Fruit fly (Drosophila melanogaster) whole organism, prepupa: ENCODE results near the gene CG17242.

ENCODE experiments used
- CG10669 ChIP-seq: fragments of 200-800 bp; sonication (Bioruptor generic); optimal IDR thresholded peaks from 3 replicates; lab custom pipeline; 2018; ENCODE audit warnings: missing biosample characterization, mild to moderate bottlenecking, missing genetic modification characterization, moderate library complexity
- CG11294 ChIP-seq: fragments of 200-800 bp; sonication (Bioruptor generic); IDR thresholded peaks from 2 replicates; pipeline ENCODE4 v1.3.6; 2022; ENCODE audit warnings: missing biosample characterization, missing genetic modification characterization
- CG11902 ChIP-seq: fragments of 200-800 bp; sonication (Bioruptor generic); optimal IDR thresholded peaks from 3 replicates; lab custom pipeline; 2016; ENCODE audit warnings: missing biosample characterization, missing genetic modification characterization
- CG1621 ChIP-seq: fragments of 200-800 bp; sonication (Bioruptor generic); optimal IDR thresholded peaks from 3 replicates; lab custom pipeline; 2018; ENCODE audit warnings: missing biosample characterization, mild to moderate bottlenecking, missing genetic modification characterization
- CG16779 ChIP-seq: fragments of 200-800 bp; sonication (Bioruptor generic); optimal IDR thresholded peaks from 3 replicates; lab custom pipeline; 2017; ENCODE audit warnings: missing biosample characterization, mild to moderate bottlenecking, missing genetic modification characterization
- CG3032 ChIP-seq: fragments of 200-800 bp; optimal IDR thresholded peaks from 2 replicates; lab custom pipeline; 2019; ENCODE audit warnings: missing biosample characterization, mild to moderate bottlenecking, missing genetic modification characterization, moderate library complexity
- CG32006 ChIP-seq: fragments of 200-800 bp; sonication (Bioruptor generic); optimal IDR thresholded peaks from 3 replicates; lab custom pipeline; 2017; ENCODE audit warnings: missing biosample characterization, mild to moderate bottlenecking, missing genetic modification characterization
- CG34406 ChIP-seq: fragments of 200-800 bp; sonication (Bioruptor generic); optimal IDR thresholded peaks from 3 replicates; lab custom pipeline; 2016; ENCODE audit warnings: missing biosample characterization, missing genetic modification characterization
- CG3919 ChIP-seq: fragments of 200-800 bp; sonication (Bioruptor generic); optimal IDR thresholded peaks from 3 replicates; lab custom pipeline; 2016; ENCODE audit warnings: missing biosample characterization, missing genetic modification characterization
- CG6276 ChIP-seq: fragments of 200-800 bp; sonication (Bioruptor generic); optimal IDR thresholded peaks from 2 replicates; lab custom pipeline; 2017; ENCODE audit warnings: missing biosample characterization, mild to moderate bottlenecking, missing genetic modification characterization
- CG7368 ChIP-seq: fragments of 200-800 bp; sonication (Bioruptor generic); optimal IDR thresholded peaks from 3 replicates; lab custom pipeline; 2016; ENCODE audit warnings: missing biosample characterization, missing genetic modification characterization
- CG8319 ChIP-seq: fragments of 200-800 bp; sonication (Bioruptor generic); optimal IDR thresholded peaks from 3 replicates; lab custom pipeline; 2016; ENCODE audit warnings: missing biosample characterization, missing genetic modification characterization
- Eip75B ChIP-seq: fragments of 200-800 bp; sonication (Bioruptor generic); optimal IDR thresholded peaks from 3 replicates; lab custom pipeline; 2016; ENCODE audit warnings: missing biosample characterization, missing genetic modification characterization
- Eip78C ChIP-seq: fragments of 200-800 bp; sonication (Bioruptor generic); peaks from one replicate; lab custom pipeline; 2016; ENCODE audit warnings: missing biosample characterization, missing genetic modification characterization
- Ets21C ChIP-seq: fragments of 200-800 bp; sonication (Bioruptor generic); optimal IDR thresholded peaks from 3 replicates; lab custom pipeline; 2016; ENCODE audit warnings: missing biosample characterization, missing genetic modification characterization
- Ets96B ChIP-seq: fragments of 200-800 bp; optimal IDR thresholded peaks from 2 replicates; lab custom pipeline; 2019; ENCODE audit warnings: missing biosample characterization, mild to moderate bottlenecking, missing genetic modification characterization, moderate library complexity
- Hr38 ChIP-seq: sonication (Bioruptor generic); optimal IDR thresholded peaks from 2 replicates; lab custom pipeline; 2016; ENCODE audit warnings: missing biosample characterization, missing genetic modification characterization
- Hr4 ChIP-seq: fragments of 200-800 bp; sonication (Bioruptor generic); optimal IDR thresholded peaks from 3 replicates; lab custom pipeline; 2016; ENCODE audit warnings: missing biosample characterization, missing genetic modification characterization
- Smox ChIP-seq: fragments of 200-800 bp; sonication (Bioruptor generic); optimal IDR thresholded peaks from 3 replicates; lab custom pipeline; 2016; ENCODE audit warnings: missing biosample characterization, missing genetic modification characterization
- Sox14 ChIP-seq: fragments of 200-800 bp; sonication (Bioruptor generic); optimal IDR thresholded peaks from 3 replicates; lab custom pipeline; 2016; ENCODE audit warnings: missing biosample characterization, missing genetic modification characterization
- Sox15 ChIP-seq: fragments of 200-800 bp; sonication (Bioruptor generic); optimal IDR thresholded peaks from 3 replicates; lab custom pipeline; 2016; ENCODE audit warnings: missing biosample characterization, missing genetic modification characterization
- achi ChIP-seq: fragments of 200-800 bp; sonication (Bioruptor generic); optimal IDR thresholded peaks from 3 replicates; lab custom pipeline; 2016; ENCODE audit warnings: missing biosample characterization, missing genetic modification characterization
- dac ChIP-seq: fragments of 200-800 bp; sonication (Bioruptor generic); optimal IDR thresholded peaks from 2 replicates; lab custom pipeline; 2017; ENCODE audit warnings: missing biosample characterization, mild to moderate bottlenecking, missing genetic modification characterization
- fd85E ChIP-seq: fragments of 200-800 bp; sonication (Bioruptor generic); optimal IDR thresholded peaks from 3 replicates; lab custom pipeline; 2016; ENCODE audit warnings: missing biosample characterization, missing genetic modification characterization
- lz ChIP-seq: fragments of 200-800 bp; sonication (Bioruptor generic); optimal IDR thresholded peaks from 3 replicates; lab custom pipeline; 2016; ENCODE audit warnings: missing biosample characterization, missing genetic modification characterization
- pdm3 ChIP-seq: fragments of 200-800 bp; sonication (Bioruptor generic); optimal IDR thresholded peaks from 3 replicates; lab custom pipeline; 2016; ENCODE audit warnings: missing biosample characterization, missing genetic modification characterization
- spab ChIP-seq: fragments of 200-800 bp; sonication (Bioruptor generic); optimal IDR thresholded peaks from 2 replicates; lab custom pipeline; 2017; ENCODE audit warnings: missing biosample characterization, mild to moderate bottlenecking, missing genetic modification characterization, missing genetic modification reagents
- ss ChIP-seq, 2 experiments: fragments of 200-800 bp; sonication (Bioruptor generic); optimal IDR thresholded peaks; 2 replicates in 1 of 2; 3 replicates in 1 of 2; lab custom pipeline; 2017 to 2018; ENCODE audit warnings: mild to moderate bottlenecking in 2 of 2, missing biosample characterization in 2 of 2, missing genetic modification characterization in 2 of 2, moderate library complexity in 1 of 2
- svp ChIP-seq: fragments of 200-800 bp; sonication (Bioruptor generic); peaks from one replicate; lab custom pipeline; 2016; ENCODE audit warnings: missing biosample characterization, missing genetic modification characterization

Gene CG17242

dm6 chr2L:2299803-2300202 lies 30.9 kb upstream of the CG17242 start, which contains the start of gene CG31949:
Gene CG31949, plus strand, starts transcription at chr2L:2300103.
- TF ChIP-seq CG11294 (GFP tag; lab: Robert Waterston, UW), result no peak
- TF ChIP-seq CG16779 (tag; lab: Kevin White, UChicago), result no peak
- no peak for TF ChIP-seq dac (GFP tag; lab: Kevin White, UChicago)
- TF ChIP-seq, all 60 proteins: peak for 0

- no peak for TF ChIP-seq CG8319 (GFP tag; lab: Kevin White, UChicago)
- TF ChIP-seq CG34406 (GFP tag; lab: Kevin White, UChicago), result no peak
- TF ChIP-seq Hr38 (GFP tag; lab: Kevin White, UChicago), result no peak
- TF ChIP-seq Eip78C, result no peak
- TF ChIP-seq CG10669 (GFP tag; lab: Kevin White, UChicago), result no peak
- no peak for TF ChIP-seq Hr4
- TF ChIP-seq CG3919, result no peak
- no peak for TF ChIP-seq Sox15 (GFP tag; lab: Kevin White, UChicago)
- TF ChIP-seq CG11902, result no peak
- no peak for TF ChIP-seq CG16779 (tag; lab: Kevin White, UChicago)
- TF ChIP-seq, all 60 proteins: peak for 0
Observed at dm6 chr2L:2290638-2291037, 21.7 kb upstream of the CG17242 start, which contains the start of gene robl22E. Gene robl22E, minus strand, starts transcription at chr2L:2290738.

- no peak for TF ChIP-seq Eip75B (GFP tag; lab: Kevin White, UChicago)
Observed at dm6 chr2L:2289316-2289715, 20.4 kb upstream of the CG17242 start, which contains the start of gene CG17237. Gene CG17237, minus strand, starts transcription at chr2L:2289416.

- TF ChIP-seq Ets96B (tag; lab: Kevin White, UChicago) (no peak), pdm3 (GFP tag; lab: Kevin White, UChicago) (no peak), CG7368 (GFP tag; lab: Kevin White, UChicago) (no peak)
Observed at dm6 chr2L:2287807-2288206, 18.9 kb upstream of the CG17242 start, which contains the start of gene CG42658. Gene CG42658, minus strand, starts transcription at chr2L:2287907.

dm6 chr2L:2286773-2287172 lies 17.8 kb upstream of the CG17242 start, which contains the start of gene CG31681:
Gene CG31681, minus strand, starts transcription at chr2L:2286873.
- no peak for TF ChIP-seq Smox
- TF ChIP-seq, all 60 proteins: peak for 0

- no peak for TF ChIP-seq svp (GFP tag; lab: Kevin White, UChicago)
- no peak for TF ChIP-seq Ets96B (tag; lab: Kevin White, UChicago)
- no peak for TF ChIP-seq Ets21C (GFP tag; lab: Kevin White, UChicago)
- no peak for TF ChIP-seq dac (GFP tag; lab: Kevin White, UChicago)
- no peak for TF ChIP-seq CG34406 (GFP tag; lab: Kevin White, UChicago)
- no peak for TF ChIP-seq fd85E (GFP tag; lab: Kevin White, UChicago)
- TF ChIP-seq achi, result no peak
- TF ChIP-seq CG32006, result no peak
- no peak for TF ChIP-seq CG1621
- TF ChIP-seq pdm3 (GFP tag; lab: Kevin White, UChicago), result no peak
Observed at dm6 chr2L:2284863-2285262, 15.9 kb upstream of the CG17242 start, which contains the start of gene CG4271. Gene CG4271, plus strand, starts transcription at chr2L:2285163.

dm6 chr2L:2265221-2265620 lies 3.7 kb downstream of the CG17242 start, which contains the start of gene CG34049:
Gene CG34049, minus strand, starts transcription at chr2L:2265321.
- TF ChIP-seq CG6276 (GFP tag; lab: Kevin White, UChicago) (no peak), CG11294 (GFP tag; lab: Robert Waterston, UW) (no peak), CG3032 (tag; lab: Kevin White, UChicago) (no peak), spab (no peak)

- TF ChIP-seq Ets21C (GFP tag; lab: Kevin White, UChicago) (no peak), ss (GFP tag; optimal IDR thresholded peaks at IDR 0.05; lab: Kevin White, UChicago) (no peak), lz (GFP tag; lab: Kevin White, UChicago) (no peak), Eip78C (no peak), Sox14 (no peak)
Observed at dm6 chr2L:2263142-2263541, 5.8 kb downstream of the CG17242 start, which contains the start of gene CG4270. Gene CG4270, plus strand, starts transcription at chr2L:2263442.
